Worm (Caenorhabditis elegans) whole organism, L4 larva: Measurements from ENCODE around the gene clec-184.
A peak's percentile ranks its signal among the peaks of the same experiment; 100 is the strongest.

Experiments used
- F26F4.8 ChIP-seq: fragments of 200-800 bp; sonication (Bioruptor generic); conservative IDR thresholded peaks from 2 replicates; pipeline ENCODE4 v1.3.6; 2022; ENCODE audit warnings: missing genetic modification characterization, missing compliant biosample characterization
- T20F7.1 ChIP-seq: fragments of 200-800 bp; sonication (Bioruptor generic); optimal IDR thresholded peaks from 2 replicates; lab custom pipeline; 2018; ENCODE audit warnings: mild to moderate bottlenecking, missing genetic modification characterization, missing compliant biosample characterization
- Y105C5A.15 ChIP-seq: fragments of 200-800 bp; sonication (Bioruptor generic); IDR thresholded peaks from 2 replicates; pipeline ENCODE4 v1.3.6; 2022; ENCODE audit warnings: missing genetic modification characterization, missing compliant biosample characterization
- Y75B8A.6 ChIP-seq: fragments of 200-800 bp; sonication (Bioruptor generic); IDR thresholded peaks from 2 replicates; pipeline ENCODE4 v1.3.6; 2022; ENCODE audit warnings: missing genetic modification reagents, missing genetic modification characterization, missing compliant biosample characterization
- ZK337.2 ChIP-seq: fragments of 200-800 bp; sonication (Bioruptor generic); IDR thresholded peaks from 2 replicates; pipeline ENCODE4 v1.3.6; 2022; ENCODE audit warnings: missing genetic modification reagents, missing genetic modification characterization, missing compliant biosample characterization
- ZK546.5 ChIP-seq, 2 experiments: sonication (generic microtip); optimal IDR thresholded peaks; 2 replicates each; lab custom pipeline; 2017; ENCODE audit warnings: missing biosample characterization in 2 of 2, missing genetic modification characterization in 2 of 2
- aly-2 ChIP-seq: sonication (generic microtip); optimal IDR thresholded peaks from 2 replicates; lab custom pipeline; 2018; ENCODE audit warnings: missing biosample characterization, missing genetic modification characterization
- arid-1 ChIP-seq: fragments of 200-800 bp; sonication (Bioruptor generic); conservative IDR thresholded peaks from 2 replicates; pipeline ENCODE4 v1.3.6; 2022; ENCODE audit warnings: missing genetic modification reagents, missing genetic modification characterization, missing compliant biosample characterization
- attf-4 ChIP-seq: sonication (generic microtip); optimal IDR thresholded peaks from 3 replicates; lab custom pipeline; 2017; ENCODE audit warnings: missing biosample characterization, missing genetic modification characterization
- ceh-20 ChIP-seq: fragments of 200-800 bp; sonication (Bioruptor generic); IDR thresholded peaks from 2 replicates; pipeline ENCODE4 v1.3.6; 2022; ENCODE audit warnings: missing genetic modification reagents, missing genetic modification characterization, missing compliant biosample characterization
- ctbp-1 ChIP-seq: fragments of 200-800 bp; sonication (Bioruptor generic); IDR thresholded peaks from 2 replicates; pipeline ENCODE4 v1.3.6; 2022; ENCODE audit warnings: missing genetic modification reagents, missing genetic modification characterization, missing compliant biosample characterization
- daf-12 ChIP-seq: fragments of 150-350 bp; optimal IDR thresholded peaks from 2 replicates; lab custom pipeline; 2014; ENCODE audit warnings: missing biosample characterization, missing genetic modification reagents, missing genetic modification characterization
- daf-19 ChIP-seq: fragments of 200-800 bp; sonication (Bioruptor generic); conservative IDR thresholded peaks from 2 replicates; pipeline ENCODE4 v1.3.6; 2022; ENCODE audit warnings: missing genetic modification characterization, missing compliant biosample characterization
- dmd-6 ChIP-seq: fragments of 200-800 bp; sonication (Bioruptor generic); IDR thresholded peaks from 2 replicates; pipeline ENCODE4 v1.3.6; 2022; ENCODE audit warnings: missing genetic modification reagents, missing genetic modification characterization, missing compliant biosample characterization
- dpl-1 ChIP-seq: fragments of 150-350 bp; optimal IDR thresholded peaks from 2 replicates; lab custom pipeline; 2014; ENCODE audit warnings: missing biosample characterization, missing genetic modification reagents, missing genetic modification characterization
- dve-1 ChIP-seq: sonication (generic microtip); optimal IDR thresholded peaks from 2 replicates; lab custom pipeline; 2017; ENCODE audit warnings: antibody characterized with exemption, mild to moderate bottlenecking, missing genetic modification characterization, missing compliant biosample characterization; ENCODE audit not compliant: insufficient read depth
- egl-43 ChIP-seq: fragments of 200-800 bp; sonication (Bioruptor generic); IDR thresholded peaks from 2 replicates; pipeline ENCODE4 v1.3.6; 2022; ENCODE audit warnings: missing genetic modification reagents, missing genetic modification characterization, missing compliant biosample characterization
- fkh-10 ChIP-seq: fragments of 150-350 bp; optimal IDR thresholded peaks from 2 replicates; lab custom pipeline; 2014; ENCODE audit warnings: missing biosample characterization, missing genetic modification reagents, missing genetic modification characterization
- fos-1 ChIP-seq: fragments of 150-350 bp; optimal IDR thresholded peaks from 2 replicates; lab custom pipeline; 2014; ENCODE audit warnings: missing biosample characterization, missing genetic modification characterization
- hlh-11 ChIP-seq: fragments of 200-800 bp; sonication (Bioruptor generic); optimal IDR thresholded peaks from 2 replicates; lab custom pipeline; 2018; ENCODE audit warnings: mild to moderate bottlenecking, missing genetic modification characterization, missing compliant biosample characterization
- jun-1 ChIP-seq: fragments of 150-350 bp; optimal IDR thresholded peaks from 2 replicates; lab custom pipeline; 2014; ENCODE audit warnings: missing biosample characterization, missing genetic modification reagents, missing genetic modification characterization
- lim-7 ChIP-seq: fragments of 200-800 bp; sonication (Bioruptor generic); IDR thresholded peaks from 2 replicates; pipeline ENCODE4 v1.3.6; 2022; ENCODE audit warnings: missing genetic modification characterization, missing compliant biosample characterization
- lin-1 ChIP-seq: fragments of 200-800 bp; sonication (Bioruptor generic); IDR thresholded peaks from 2 replicates; pipeline ENCODE4 v1.3.6; 2022; ENCODE audit warnings: missing genetic modification reagents, missing genetic modification characterization, missing compliant biosample characterization
- lin-38 ChIP-seq: fragments of 200-800 bp; sonication (Bioruptor generic); IDR thresholded peaks from 2 replicates; pipeline ENCODE4 v1.3.6; 2022; ENCODE audit warnings: missing genetic modification reagents, missing genetic modification characterization, missing compliant biosample characterization
- lin-39 ChIP-seq: fragments of 150-350 bp; optimal IDR thresholded peaks from 2 replicates; lab custom pipeline; 2014; ENCODE audit warnings: missing biosample characterization, missing genetic modification reagents, missing genetic modification characterization
- madf-9 ChIP-seq: fragments of 200-800 bp; sonication (Bioruptor generic); conservative IDR thresholded peaks from 2 replicates; pipeline ENCODE4 v1.3.6; 2022; ENCODE audit warnings: missing genetic modification reagents, missing genetic modification characterization, missing compliant biosample characterization
- mdl-1 ChIP-seq, 2 experiments: fragments of 150-350 bp in 1 of 2; sonication (generic microtip) in 1 of 2; optimal IDR thresholded peaks; 2 replicates each; lab custom pipeline; 2014 to 2017; ENCODE audit warnings: missing biosample characterization in 2 of 2, missing genetic modification characterization in 2 of 2
- mes-2 ChIP-seq: sonication (generic microtip); optimal IDR thresholded peaks from 2 replicates; lab custom pipeline; 2016; ENCODE audit warnings: missing genotype, mild to moderate bottlenecking, missing genetic modification characterization, missing compliant biosample characterization; ENCODE audit not compliant: poor library complexity, severe bottlenecking
- mxl-3 ChIP-seq: fragments of 200-800 bp; sonication (Bioruptor generic); optimal IDR thresholded peaks from 2 replicates; lab custom pipeline; 2018; ENCODE audit warnings: mild to moderate bottlenecking, missing genetic modification characterization, missing compliant biosample characterization
- nhr-11 ChIP-seq: fragments of 150-350 bp; optimal IDR thresholded peaks from 2 replicates; lab custom pipeline; 2014; ENCODE audit warnings: missing biosample characterization, missing genetic modification characterization
- nhr-42 ChIP-seq: fragments of 200-800 bp; sonication (Bioruptor generic); IDR thresholded peaks from 2 replicates; pipeline ENCODE4 v1.3.6; 2022; ENCODE audit warnings: missing genetic modification characterization, missing compliant biosample characterization
- nhr-48 ChIP-seq: sonication (generic microtip); optimal IDR thresholded peaks from 2 replicates; lab custom pipeline; 2016; ENCODE audit warnings: mild to moderate bottlenecking, missing genetic modification characterization, missing compliant biosample characterization
- nhr-6 ChIP-seq: fragments of 150-350 bp; optimal IDR thresholded peaks from 2 replicates; lab custom pipeline; 2014; ENCODE audit warnings: missing biosample characterization, missing genetic modification characterization
- nhr-76 ChIP-seq: fragments of 150-350 bp; optimal IDR thresholded peaks from 2 replicates; lab custom pipeline; 2014; ENCODE audit warnings: missing biosample characterization, missing genetic modification characterization
- nhr-77 ChIP-seq: fragments of 150-350 bp; optimal IDR thresholded peaks from 2 replicates; lab custom pipeline; 2014; ENCODE audit warnings: missing biosample characterization, missing genetic modification characterization
- sdz-12 ChIP-seq: fragments of 200-800 bp; sonication (Bioruptor generic); optimal IDR thresholded peaks from 2 replicates; lab custom pipeline; 2018; ENCODE audit warnings: mild to moderate bottlenecking, missing genetic modification characterization, missing compliant biosample characterization
- set-16 ChIP-seq: fragments of 200-800 bp; sonication (Bioruptor generic); IDR thresholded peaks from 2 replicates; pipeline ENCODE4 v1.3.6; 2022; ENCODE audit warnings: missing genetic modification reagents, missing genetic modification characterization, missing compliant biosample characterization
- skn-1 ChIP-seq: fragments of 150-350 bp; optimal IDR thresholded peaks from 2 replicates; lab custom pipeline; 2014; ENCODE audit warnings: missing biosample characterization, missing genetic modification characterization
- snpc-1.2 ChIP-seq: fragments of 200-800 bp; sonication (Bioruptor generic); IDR thresholded peaks from 2 replicates; pipeline ENCODE4 v1.3.6; 2022; ENCODE audit warnings: missing genetic modification reagents, missing genetic modification characterization, missing compliant biosample characterization
- spr-1 ChIP-seq: sonication (generic microtip); optimal IDR thresholded peaks from 2 replicates; lab custom pipeline; 2016; ENCODE audit warnings: mild to moderate bottlenecking, missing genetic modification characterization, missing compliant biosample characterization
- tra-1 ChIP-seq: fragments of 200-800 bp; sonication (Bioruptor generic); IDR thresholded peaks from 2 replicates; pipeline ENCODE4 v1.3.6; 2022; ENCODE audit warnings: missing genetic modification reagents, missing genetic modification characterization, missing compliant biosample characterization
- unc-130 ChIP-seq: sonication (generic microtip); optimal IDR thresholded peaks from 2 replicates; lab custom pipeline; 2016; ENCODE audit warnings: missing genetic modification reagents, missing genetic modification characterization, missing compliant biosample characterization
- unc-62 ChIP-seq, 3 experiments: fragments of 150-350 bp in 1 of 3; sonication (generic microtip); optimal IDR thresholded peaks in 2 of 3; peaks in 1 of 3; 1 replicate in 1 of 3; 2 replicates in 2 of 3; lab custom pipeline; 2014 to 2017; ENCODE audit warnings: missing biosample characterization in 3 of 3, missing genetic modification characterization in 3 of 3, missing genetic modification reagents in 3 of 3, missing genotype in 1 of 3
- vab-7 ChIP-seq: fragments of 200-800 bp; sonication (Bioruptor generic); IDR thresholded peaks from 2 replicates; pipeline ENCODE4 v1.3.6; 2022; ENCODE audit warnings: missing genetic modification reagents, missing genetic modification characterization, missing compliant biosample characterization
- zip-2 ChIP-seq: fragments of 150-350 bp; optimal IDR thresholded peaks from 2 replicates; lab custom pipeline; 2014; ENCODE audit warnings: missing biosample characterization, missing genetic modification characterization

Gene clec-184

ce11 chrIV:12432340-12432739, at the start of gene clec-184:
clec-184 (plus strand) TSS chrIV:12432640.
- no peak for TF ChIP-seq lim-7 (GFP tag; lab: Robert Waterston, UW)
- no peak for TF ChIP-seq nhr-6
- TF ChIP-seq skn-1, result no peak
- TF ChIP-seq arid-1 (GFP tag; lab: Robert Waterston, UW), result no peak
- no peak for TF ChIP-seq T20F7.1 (GFP tag; lab: Kevin White, UChicago)
- TF ChIP-seq vab-7 (GFP tag; lab: Robert Waterston, UW), result no peak
- TF ChIP-seq mdl-1 (tag; optimal IDR thresholded peaks at IDR 0.05; lab: Kevin White, UChicago), result no peak
- no peak for TF ChIP-seq lin-39
- TF ChIP-seq madf-9 (GFP tag; lab: Robert Waterston, UW), result no peak
- TF ChIP-seq jun-1 (tag; lab: Kevin White, UChicago), result no peak
- TF ChIP-seq dve-1 (tag; lab: Kevin White, UChicago), result no peak
- no peak for TF ChIP-seq unc-62 (GFP tag; optimal IDR thresholded peaks at IDR 0.05 in 1 of 2; lab: Kevin White, UChicago)
- TF ChIP-seq unc-62 (tag; optimal IDR thresholded peaks at IDR 0.05; lab: Kevin White, UChicago), result no peak
- no peak for TF ChIP-seq attf-4 (tag; lab: Kevin White, UChicago)
- no peak for TF ChIP-seq fkh-10 (GFP tag; lab: Kevin White, UChicago)
- no peak for TF ChIP-seq dpl-1 (GFP tag; lab: Kevin White, UChicago)
- TF ChIP-seq nhr-11 (tag; lab: Kevin White, UChicago), result no peak

- peak; percentile 60 for TF ChIP-seq dmd-6 (GFP tag; lab: Robert Waterston, UW)
- no peak for TF ChIP-seq daf-12
- TF ChIP-seq, all 104 proteins: peak for 1
Observed at ce11 chrIV:12382864-12383263, 49.6 kb upstream of the clec-184 start, which contains the start of gene thn-2. thn-2 (plus strand) TSS chrIV:12383170.

DNA sequence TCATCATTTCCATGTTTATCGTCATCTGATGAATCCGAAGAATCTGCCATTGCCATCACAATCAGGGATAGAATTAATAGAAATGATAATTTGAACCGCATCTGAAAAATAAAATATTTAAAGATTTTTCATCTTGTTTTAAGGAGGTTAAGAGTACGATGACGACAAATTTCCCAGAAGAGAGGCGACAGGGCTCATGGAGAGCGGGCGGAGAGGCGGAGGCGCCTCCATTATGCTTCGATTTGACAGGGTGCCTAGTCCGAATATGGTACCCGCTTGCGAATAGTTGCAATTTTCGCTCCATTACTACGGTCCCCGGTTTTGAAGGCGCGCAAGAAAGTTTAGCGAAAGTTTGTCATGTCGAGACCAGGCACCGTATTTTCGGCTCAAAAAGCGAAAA, 47.4 kb upstream of the clec-184 start, which contains the start of gene F28D1.6:
Gene F28D1.6 (minus strand): TSS at position 101 of the 400 bp plus-strand sequence.
- 0 out of 2 replicates have a peak, but pooled peaks have one; percentile 6 for TF ChIP-seq set-16 (GFP tag; lab: Robert Waterston, UW)
- TF ChIP-seq F26F4.8 (GFP tag; lab: Robert Waterston, UW), result no peak
- TF ChIP-seq mes-2 (tag; lab: Kevin White, UChicago), result no peak
- no peak for TF ChIP-seq spr-1 (tag; lab: Kevin White, UChicago)
- no peak for TF ChIP-seq lin-39
- no peak for TF ChIP-seq ctbp-1 (GFP tag; lab: Robert Waterston, UW)
- no peak for TF ChIP-seq fos-1 (tag; lab: Kevin White, UChicago)
- no peak for TF ChIP-seq aly-2 (tag; lab: Kevin White, UChicago)
- TF ChIP-seq Y105C5A.15 (GFP tag; lab: Robert Waterston, UW), result no peak

- TF ChIP-seq ceh-20, result no peak
- TF ChIP-seq ZK546.5 (tag; optimal IDR thresholded peaks at IDR 0.05; lab: Kevin White, UChicago), result no peak
- no peak for TF ChIP-seq lin-1 (GFP tag; lab: Robert Waterston, UW)
- TF ChIP-seq tra-1 (GFP tag; lab: Robert Waterston, UW), result 0 out of 2 replicates have a peak, but pooled peaks have one; percentile 20
- no peak for TF ChIP-seq daf-19 (GFP tag; lab: Robert Waterston, UW)
- no peak for TF ChIP-seq unc-130 (GFP tag; lab: Kevin White, UChicago)
- TF ChIP-seq nhr-42 (GFP tag; lab: Robert Waterston, UW), result no peak
- TF ChIP-seq jun-1 (tag; lab: Kevin White, UChicago), result no peak
- no peak for TF ChIP-seq nhr-6
- no peak for TF ChIP-seq lin-39
- no peak for TF ChIP-seq nhr-48 (tag; lab: Kevin White, UChicago)
- TF ChIP-seq fkh-10 (GFP tag; lab: Kevin White, UChicago), result no peak
- no peak for TF ChIP-seq sdz-12 (GFP tag; lab: Kevin White, UChicago)
- TF ChIP-seq snpc-1.2, result peak; percentile 76; the same call in 1 of the 2 replicates
- TF ChIP-seq zip-2 (tag; lab: Kevin White, UChicago), result no peak
- TF ChIP-seq skn-1, result no peak
- no peak for TF ChIP-seq mxl-3 (GFP tag; lab: Kevin White, UChicago)
- peak; percentile 46; the same call in 1 of the 2 replicates for TF ChIP-seq lin-38 (GFP tag; lab: Robert Waterston, UW)
- no peak for TF ChIP-seq Y75B8A.6 (GFP tag; lab: Robert Waterston, UW)
- no peak for TF ChIP-seq nhr-76 (tag; lab: Kevin White, UChicago)
- no peak for TF ChIP-seq nhr-77
- no peak for TF ChIP-seq egl-43 (GFP tag; lab: Robert Waterston, UW)
- no peak for TF ChIP-seq ZK337.2 (GFP tag; lab: Robert Waterston, UW)
- peak in 1 of 2 experiments; percentile 23 for TF ChIP-seq unc-62 (GFP tag; optimal IDR thresholded peaks at IDR 0.05 in 1 of 2; lab: Kevin White, UChicago)
- no peak for TF ChIP-seq unc-62 (tag; optimal IDR thresholded peaks at IDR 0.05; lab: Kevin White, UChicago)
- TF ChIP-seq hlh-11 (tag; lab: Kevin White, UChicago), result no peak
Observed at ce11 chrIV:12389951-12390350, 42.5 kb upstream of the clec-184 start, which contains the start of gene spe-45. spe-45 (minus strand) TSS chrIV:12390095.
